Worm (Caenorhabditis elegans) whole organism, young adult: ENCODE data around the gene apd-3.

Experiments
- F57A8.1 ChIP-seq: fragments of 200-800 bp; sonication (Bioruptor generic); optimal IDR thresholded peaks from 2 replicates; lab custom pipeline; 2018; ENCODE audit warnings: mild to moderate bottlenecking, missing genetic modification characterization, moderate library complexity, missing compliant biosample characterization
- ZK185.1 ChIP-seq: sonication (generic microtip); optimal IDR thresholded peaks from 2 replicates; lab custom pipeline; 2016; ENCODE audit warnings: mild to moderate bottlenecking, missing genetic modification characterization, missing compliant biosample characterization; ENCODE audit not compliant: poor library complexity, severe bottlenecking
- zfh-2 ChIP-seq: fragments of 200-800 bp; sonication (Bioruptor generic); conservative IDR thresholded peaks from 2 replicates; pipeline ENCODE4 v1.3.6; 2022; ENCODE audit warnings: missing genetic modification reagents, missing genetic modification characterization, missing compliant biosample characterization
- ztf-22 ChIP-seq: fragments of 200-800 bp; sonication (Bioruptor generic); optimal IDR thresholded peaks from 2 replicates; lab custom pipeline; 2018; ENCODE audit warnings: mild to moderate bottlenecking, missing genetic modification characterization, moderate library complexity, missing compliant biosample characterization

- no peak for TF ChIP-seq zfh-2 (GFP tag; lab: Robert Waterston, UW)
- no peak for TF ChIP-seq ztf-22 (GFP tag; lab: Kevin White, UChicago)
- TF ChIP-seq ZK185.1 (tag; lab: Kevin White, UChicago) = no peak
- no peak for TF ChIP-seq F57A8.1 (GFP tag; lab: Kevin White, UChicago)
Measured at ce11 chrII:3567066-3567465, 20.8 kb upstream of the apd-3 start.
